Worm (Caenorhabditis elegans): ENCODE results near the gene ZK418.11.

ZK418.11 gene

DNA sequence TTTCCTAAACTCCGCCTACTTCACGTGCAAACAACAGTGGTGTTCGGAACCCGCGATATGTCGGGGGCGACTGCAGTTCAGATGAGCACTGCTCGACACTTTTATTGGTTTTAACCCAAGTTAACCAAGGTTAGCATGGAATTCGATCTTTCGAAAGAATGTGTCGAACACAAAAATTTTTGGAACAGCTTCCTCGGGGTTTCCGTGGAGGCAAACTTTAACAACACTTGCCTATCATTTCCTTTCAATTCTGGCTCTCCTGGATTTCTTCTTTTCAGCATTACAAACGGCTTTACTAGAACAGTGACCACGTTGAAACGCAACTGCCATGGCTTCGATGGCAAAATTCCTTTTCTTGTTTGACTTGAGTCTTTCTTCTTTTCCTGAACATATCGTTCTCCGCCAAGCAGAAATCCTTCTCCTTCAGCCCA, 41.2 kb downstream of the ZK418.11 start (continued):
- peak; percentile 38; the same call in 1 of the 2 replicates for TF ChIP-seq egrh-3 (GFP tag; IDR thresholded peaks at IDR 0.05)
- TF ChIP-seq atf-7 (tag; optimal IDR thresholded peaks at IDR 0.05) = peak; percentile 63
- TF ChIP-seq F33H1.4 (GFP tag; IDR thresholded peaks at IDR 0.05) = peak; percentile 51; the same call in 1 of the 2 replicates
- TF ChIP-seq let-607 (tag; optimal IDR thresholded peaks at IDR 0.05) = peak in 1 of 2 experiments; percentile 30
- peak; percentile 59 for TF ChIP-seq ztf-18 (tag; optimal IDR thresholded peaks at IDR 0.05)
- no peak for TF ChIP-seq ceh-91 (GFP tag; IDR thresholded peaks at IDR 0.05)
- TF ChIP-seq sptf-2 (GFP tag; optimal IDR thresholded peaks at IDR 0.05) = no peak
- TF ChIP-seq sdz-38 (tag; optimal IDR thresholded peaks at IDR 0.05) = no peak
- peak; percentile 40 for TF ChIP-seq chd-7 (tag; optimal IDR thresholded peaks at IDR 0.05)
- TF ChIP-seq dpff-1 (tag; optimal IDR thresholded peaks at IDR 0.05) = peak; percentile 90
- peak; percentile 82 for TF ChIP-seq lin-54 (GFP tag; optimal IDR thresholded peaks at IDR 0.05)
- TF ChIP-seq lag-1 (GFP tag; IDR thresholded peaks at IDR 0.05) = no peak
- TF ChIP-seq lsy-27 (tag; optimal IDR thresholded peaks at IDR 0.05; ENCODE audit: borderline replicate concordance, insufficient read depth) = peak; percentile 21
- TF ChIP-seq ceh-27 (GFP tag; optimal IDR thresholded peaks at IDR 0.05) = peak; percentile 17
- peak; percentile 95 for TF ChIP-seq snpc-1.3 (tag; optimal IDR thresholded peaks at IDR 0.05; ENCODE audit: insufficient read depth)
- peak; percentile 49; the same call in 1 of the 2 replicates for TF ChIP-seq lir-1 (GFP tag; conservative IDR thresholded peaks at IDR 0.05)
- TF ChIP-seq hrde-1 (tag; optimal IDR thresholded peaks at IDR 0.05; ENCODE audit: borderline replicate concordance) = peak; percentile 74
- no peak for TF ChIP-seq unc-62 (GFP tag; optimal IDR thresholded peaks at IDR 0.05)
- TF ChIP-seq tlf-1 (GFP tag; optimal IDR thresholded peaks at IDR 0.05) = peak; percentile 76
- TF ChIP-seq ccch-3 (GFP tag; optimal IDR thresholded peaks at IDR 0.05) = no peak
- TF ChIP-seq ztf-25 (GFP tag; IDR thresholded peaks at IDR 0.05) = 0 out of 2 replicates have a peak, but pooled peaks have one; percentile 36
- no peak for TF ChIP-seq zim-3 (tag; optimal IDR thresholded peaks at IDR 0.05)
- no peak for TF ChIP-seq nhr-27 (tag; optimal IDR thresholded peaks at IDR 0.05)
- peak; percentile 67 for TF ChIP-seq madf-10 (tag; optimal IDR thresholded peaks at IDR 0.05)
- peak; percentile 28 for TF ChIP-seq F22D6.2 (tag; optimal IDR thresholded peaks at IDR 0.05)
- no peak for TF ChIP-seq sea-2 (GFP tag; IDR thresholded peaks at IDR 0.05)
- TF ChIP-seq somi-1 (GFP tag; optimal IDR thresholded peaks at IDR 0.05) = no peak
- peak; percentile 70 for TF ChIP-seq lsl-1 (GFP tag; optimal IDR thresholded peaks at IDR 0.05)
- TF ChIP-seq attf-3 (GFP tag; conservative IDR thresholded peaks at IDR 0.05) = peak; percentile 61; the same call in 1 of the 2 replicates
- TF ChIP-seq attf-6 (GFP tag; IDR thresholded peaks at IDR 0.05) = peak; percentile 97
- peak; percentile 72; the same call in 1 of the 2 replicates for TF ChIP-seq Y56A3A.18 (GFP tag; IDR thresholded peaks at IDR 0.05)
- TF ChIP-seq F39B2.1 (GFP tag; IDR thresholded peaks at IDR 0.05) = no peak
- TF ChIP-seq tbx-9 (tag; optimal IDR thresholded peaks at IDR 0.05; ENCODE audit: borderline replicate concordance) = peak; percentile 11
- TF ChIP-seq ZK185.1 (tag; optimal IDR thresholded peaks at IDR 0.05; ENCODE audit: poor library complexity, severe bottlenecking) = no peak
- peak; percentile 44 for TF ChIP-seq ets-4 (GFP tag; optimal IDR thresholded peaks at IDR 0.05)
- TF ChIP-seq bed-2 (GFP tag; IDR thresholded peaks at IDR 0.05) = no peak
- TF ChIP-seq Y67H2A.10 (GFP tag; conservative IDR thresholded peaks at IDR 0.05) = no peak
- no peak; the same call in 1 of the 2 replicates for TF ChIP-seq zfh-2 (GFP tag; conservative IDR thresholded peaks at IDR 0.05)
- no peak for TF ChIP-seq bed-1 (GFP tag; IDR thresholded peaks at IDR 0.05)
- peak; percentile 82 for TF ChIP-seq tbp1 (GFP tag; optimal IDR thresholded peaks at IDR 0.05)
- no peak for TF ChIP-seq ztf-6 (GFP tag; IDR thresholded peaks at IDR 0.05)
- peak; percentile 43 for TF ChIP-seq die-1 (tag; optimal IDR thresholded peaks at IDR 0.05)
- no peak for TF ChIP-seq B0019.2 (GFP tag; conservative IDR thresholded peaks at IDR 0.05)
- TF ChIP-seq ztf-22 (GFP tag; optimal IDR thresholded peaks at IDR 0.05) = no peak
- TF ChIP-seq attf-5 (GFP tag; optimal IDR thresholded peaks at IDR 0.05) = peak; percentile 21
- no peak for TF ChIP-seq F10E7.11 (tag; optimal IDR thresholded peaks at IDR 0.05)
- peak; percentile 85 for TF ChIP-seq F49E8.2 (tag; optimal IDR thresholded peaks at IDR 0.05; ENCODE audit: insufficient read depth)
